Worm (Caenorhabditis elegans) whole organism, L4 larva: ENCODE results near the gene F23H12.5.

Experiments
- F26F4.8 ChIP-seq: fragments of 200-800 bp; sonication (Bioruptor generic); conservative IDR thresholded peaks from 2 replicates; pipeline ENCODE4 v1.3.6; 2022; ENCODE audit warnings: missing genetic modification characterization, missing compliant biosample characterization
- F49E8.2 ChIP-seq: sonication (generic microtip); optimal IDR thresholded peaks from 2 replicates; lab custom pipeline; 2016; ENCODE audit warnings: missing compliant biosample characterization, mild to moderate bottlenecking, missing genetic modification characterization, borderline replicate concordance
- R02D3.7 ChIP-seq: fragments of 150-350 bp; sonication (generic microtip); optimal IDR thresholded peaks from 3 replicates; lab custom pipeline; 2014; ENCODE audit warnings: missing biosample characterization, missing genetic modification characterization
- T20F7.1 ChIP-seq: fragments of 200-800 bp; sonication (Bioruptor generic); optimal IDR thresholded peaks from 2 replicates; lab custom pipeline; 2018; ENCODE audit warnings: mild to moderate bottlenecking, missing genetic modification characterization, missing compliant biosample characterization
- T26A8.4 ChIP-seq: fragments of 200-800 bp; sonication (Bioruptor generic); IDR thresholded peaks from 2 replicates; pipeline ENCODE4 v1.3.6; 2022; ENCODE audit warnings: missing genetic modification characterization, missing compliant biosample characterization
- Y5F2A.4 ChIP-seq: fragments of 200-800 bp; sonication (Bioruptor generic); optimal IDR thresholded peaks from 2 replicates; lab custom pipeline; 2018; ENCODE audit warnings: mild to moderate bottlenecking, missing genetic modification characterization, missing compliant biosample characterization
- Y75B8A.6 ChIP-seq: fragments of 200-800 bp; sonication (Bioruptor generic); IDR thresholded peaks from 2 replicates; pipeline ENCODE4 v1.3.6; 2022; ENCODE audit warnings: missing genetic modification reagents, missing genetic modification characterization, missing compliant biosample characterization
- ZK337.2 ChIP-seq: fragments of 200-800 bp; sonication (Bioruptor generic); IDR thresholded peaks from 2 replicates; pipeline ENCODE4 v1.3.6; 2022; ENCODE audit warnings: missing genetic modification reagents, missing genetic modification characterization, missing compliant biosample characterization
- ZK546.5 ChIP-seq, 2 experiments: sonication (generic microtip); optimal IDR thresholded peaks; 2 replicates each; lab custom pipeline; 2017; ENCODE audit warnings: missing biosample characterization in 2 of 2, missing genetic modification characterization in 2 of 2
- aha-1 ChIP-seq: fragments of 150-350 bp; peaks from one replicate; lab custom pipeline; 2014; ENCODE audit warnings: missing biosample characterization, missing genetic modification characterization
- aly-2 ChIP-seq: sonication (generic microtip); optimal IDR thresholded peaks from 2 replicates; lab custom pipeline; 2018; ENCODE audit warnings: missing biosample characterization, missing genetic modification characterization
- ama-1 ChIP-seq: fragments of 150-350 bp; optimal IDR thresholded peaks from 2 replicates; lab custom pipeline; 2014; ENCODE audit warnings: inconsistent platforms, mixed read lengths
- arid-1 ChIP-seq: fragments of 200-800 bp; sonication (Bioruptor generic); conservative IDR thresholded peaks from 2 replicates; pipeline ENCODE4 v1.3.6; 2022; ENCODE audit warnings: missing genetic modification reagents, missing genetic modification characterization, missing compliant biosample characterization
- attf-4 ChIP-seq: sonication (generic microtip); optimal IDR thresholded peaks from 3 replicates; lab custom pipeline; 2017; ENCODE audit warnings: missing biosample characterization, missing genetic modification characterization
- ceh-20 ChIP-seq: fragments of 200-800 bp; sonication (Bioruptor generic); IDR thresholded peaks from 2 replicates; pipeline ENCODE4 v1.3.6; 2022; ENCODE audit warnings: missing genetic modification reagents, missing genetic modification characterization, missing compliant biosample characterization
- ceh-28 ChIP-seq: fragments of 150-350 bp; optimal IDR thresholded peaks from 2 replicates; lab custom pipeline; 2014; ENCODE audit warnings: missing biosample characterization, missing genetic modification reagents, missing genetic modification characterization
- ceh-32 ChIP-seq: sonication (generic microtip); optimal IDR thresholded peaks from 2 replicates; lab custom pipeline; 2016; ENCODE audit warnings: mild to moderate bottlenecking, missing genetic modification characterization, missing compliant biosample characterization; ENCODE audit not compliant: poor library complexity
- ceh-62 ChIP-seq: sonication (generic microtip); optimal IDR thresholded peaks from 2 replicates; lab custom pipeline; 2017; ENCODE audit warnings: missing biosample characterization, missing genetic modification characterization
- ces-1 ChIP-seq: fragments of 150-350 bp; sonication (generic microtip); optimal IDR thresholded peaks from 4 replicates; lab custom pipeline; 2014; ENCODE audit warnings: missing biosample characterization, missing genetic modification reagents, missing genetic modification characterization
- ctbp-1 ChIP-seq: fragments of 200-800 bp; sonication (Bioruptor generic); IDR thresholded peaks from 2 replicates; pipeline ENCODE4 v1.3.6; 2022; ENCODE audit warnings: missing genetic modification reagents, missing genetic modification characterization, missing compliant biosample characterization
- dmd-9 ChIP-seq: fragments of 200-800 bp; sonication (Bioruptor generic); IDR thresholded peaks from 2 replicates; pipeline ENCODE4 v1.3.6; 2022; ENCODE audit warnings: missing genetic modification reagents, missing genetic modification characterization, missing compliant biosample characterization
- egl-27 ChIP-seq: sonication (generic microtip); optimal IDR thresholded peaks from 3 replicates; lab custom pipeline; 2017; ENCODE audit warnings: missing biosample characterization, missing genetic modification reagents, missing genetic modification characterization
- fkh-10 ChIP-seq: fragments of 150-350 bp; optimal IDR thresholded peaks from 2 replicates; lab custom pipeline; 2014; ENCODE audit warnings: missing biosample characterization, missing genetic modification reagents, missing genetic modification characterization
- fos-1 ChIP-seq: fragments of 150-350 bp; optimal IDR thresholded peaks from 2 replicates; lab custom pipeline; 2014; ENCODE audit warnings: missing biosample characterization, missing genetic modification characterization
- gei-8 ChIP-seq: fragments of 200-800 bp; sonication (Bioruptor generic); optimal IDR thresholded peaks from 2 replicates; lab custom pipeline; 2018; ENCODE audit warnings: mild to moderate bottlenecking, missing genetic modification characterization, missing compliant biosample characterization
- hif-1 ChIP-seq, 2 experiments: sonication (generic microtip); optimal IDR thresholded peaks; 2 replicates each; lab custom pipeline; 2016 to 2017; ENCODE audit warnings: missing compliant biosample characterization in 2 of 2, missing genetic modification characterization in 2 of 2, missing genetic modification reagents in 2 of 2, missing genotype in 2 of 2, mild to moderate bottlenecking in 1 of 2
- hlh-11 ChIP-seq: fragments of 200-800 bp; sonication (Bioruptor generic); optimal IDR thresholded peaks from 2 replicates; lab custom pipeline; 2018; ENCODE audit warnings: mild to moderate bottlenecking, missing genetic modification characterization, missing compliant biosample characterization
- jun-1 ChIP-seq: fragments of 150-350 bp; optimal IDR thresholded peaks from 2 replicates; lab custom pipeline; 2014; ENCODE audit warnings: missing biosample characterization, missing genetic modification reagents, missing genetic modification characterization
- lin-13 ChIP-seq: fragments of 150-350 bp; optimal IDR thresholded peaks from 2 replicates; lab custom pipeline; 2014; ENCODE audit warnings: missing biosample characterization, missing genetic modification reagents, missing genetic modification characterization
- lin-38 ChIP-seq: fragments of 200-800 bp; sonication (Bioruptor generic); IDR thresholded peaks from 2 replicates; pipeline ENCODE4 v1.3.6; 2022; ENCODE audit warnings: missing genetic modification reagents, missing genetic modification characterization, missing compliant biosample characterization
- madf-9 ChIP-seq: fragments of 200-800 bp; sonication (Bioruptor generic); conservative IDR thresholded peaks from 2 replicates; pipeline ENCODE4 v1.3.6; 2022; ENCODE audit warnings: missing genetic modification reagents, missing genetic modification characterization, missing compliant biosample characterization
- mdl-1 ChIP-seq, 2 experiments: fragments of 150-350 bp in 1 of 2; sonication (generic microtip) in 1 of 2; optimal IDR thresholded peaks; 2 replicates each; lab custom pipeline; 2014 to 2017; ENCODE audit warnings: missing biosample characterization in 2 of 2, missing genetic modification characterization in 2 of 2
- mep-1 ChIP-seq: fragments of 150-350 bp; sonication (generic microtip); optimal IDR thresholded peaks from 3 replicates; lab custom pipeline; 2014; ENCODE audit warnings: missing biosample characterization, missing genetic modification characterization
- nhr-11 ChIP-seq: fragments of 150-350 bp; optimal IDR thresholded peaks from 2 replicates; lab custom pipeline; 2014; ENCODE audit warnings: missing biosample characterization, missing genetic modification characterization
- nhr-28 ChIP-seq: fragments of 150-350 bp; optimal IDR thresholded peaks from 2 replicates; lab custom pipeline; 2014; ENCODE audit warnings: missing biosample characterization, missing genetic modification characterization
- nhr-42 ChIP-seq: fragments of 200-800 bp; sonication (Bioruptor generic); IDR thresholded peaks from 2 replicates; pipeline ENCODE4 v1.3.6; 2022; ENCODE audit warnings: missing genetic modification characterization, missing compliant biosample characterization
- nhr-76 ChIP-seq: fragments of 150-350 bp; optimal IDR thresholded peaks from 2 replicates; lab custom pipeline; 2014; ENCODE audit warnings: missing biosample characterization, missing genetic modification characterization
- pha-4 ChIP-seq, 2 experiments: fragments of 150-350 bp in 1 of 2; fragments of 200-800 bp in 1 of 2; sonication (Bioruptor generic) in 1 of 2; IDR thresholded peaks in 1 of 2; optimal IDR thresholded peaks in 1 of 2; 2 replicates each; pipeline versions ENCODE4 v1.3.6 to Lab custom; 2014 to 2022; ENCODE audit warnings: missing genetic modification characterization in 2 of 2, missing genetic modification reagents in 2 of 2, missing biosample characterization in 1 of 2, missing compliant biosample characterization in 1 of 2
- saeg-2 ChIP-seq: fragments of 200-800 bp; sonication (Bioruptor generic); IDR thresholded peaks from 2 replicates; pipeline ENCODE4 v1.3.6; 2022; ENCODE audit warnings: missing genetic modification reagents, missing genetic modification characterization, missing compliant biosample characterization
- sdz-12 ChIP-seq: fragments of 200-800 bp; sonication (Bioruptor generic); optimal IDR thresholded peaks from 2 replicates; lab custom pipeline; 2018; ENCODE audit warnings: mild to moderate bottlenecking, missing genetic modification characterization, missing compliant biosample characterization
- set-16 ChIP-seq: fragments of 200-800 bp; sonication (Bioruptor generic); IDR thresholded peaks from 2 replicates; pipeline ENCODE4 v1.3.6; 2022; ENCODE audit warnings: missing genetic modification reagents, missing genetic modification characterization, missing compliant biosample characterization
- skn-1 ChIP-seq: fragments of 150-350 bp; optimal IDR thresholded peaks from 2 replicates; lab custom pipeline; 2014; ENCODE audit warnings: missing biosample characterization, missing genetic modification characterization
- spr-1 ChIP-seq: sonication (generic microtip); optimal IDR thresholded peaks from 2 replicates; lab custom pipeline; 2016; ENCODE audit warnings: mild to moderate bottlenecking, missing genetic modification characterization, missing compliant biosample characterization
- tag-97 ChIP-seq: fragments of 200-800 bp; sonication (Bioruptor generic); IDR thresholded peaks from 2 replicates; pipeline ENCODE4 v1.3.6; 2022; ENCODE audit warnings: missing genetic modification characterization, missing compliant biosample characterization
- unc-39 ChIP-seq: sonication (generic microtip); optimal IDR thresholded peaks from 2 replicates; lab custom pipeline; 2017; ENCODE audit warnings: missing biosample characterization, missing genetic modification characterization
- vab-7 ChIP-seq: fragments of 200-800 bp; sonication (Bioruptor generic); IDR thresholded peaks from 2 replicates; pipeline ENCODE4 v1.3.6; 2022; ENCODE audit warnings: missing genetic modification reagents, missing genetic modification characterization, missing compliant biosample characterization
- zfp-2 ChIP-seq: sonication (generic microtip); optimal IDR thresholded peaks from 2 replicates; lab custom pipeline; 2016; ENCODE audit warnings: mild to moderate bottlenecking, missing genetic modification characterization, missing compliant biosample characterization
- zfp-3 ChIP-seq: fragments of 200-800 bp; sonication (Bioruptor generic); conservative IDR thresholded peaks from 2 replicates; pipeline ENCODE4 v1.3.6; 2022; ENCODE audit warnings: missing genetic modification reagents, missing genetic modification characterization, missing compliant biosample characterization
- zip-11 ChIP-seq: fragments of 200-800 bp; sonication (Bioruptor generic); IDR thresholded peaks from 2 replicates; pipeline ENCODE4 v1.3.6; 2022; ENCODE audit warnings: missing genetic modification characterization, missing compliant biosample characterization
- ztf-11 ChIP-seq: fragments of 150-350 bp; optimal IDR thresholded peaks from 2 replicates; lab custom pipeline; 2014; ENCODE audit warnings: missing biosample characterization, missing genetic modification characterization
- ztf-7 ChIP-seq: fragments of 150-350 bp; optimal IDR thresholded peaks from 2 replicates; lab custom pipeline; 2014; ENCODE audit warnings: missing biosample characterization, missing genetic modification characterization

F23H12.5 gene

ce11 chrV:12343419-12343969 lies 15.0 kb upstream of the F23H12.5 start, which contains the start of gene tomm-20 (continued):
- TF ChIP-seq dmd-9 (GFP tag; lab: Robert Waterston, UW) (no peak), egl-27 (tag; lab: Kevin White, UChicago) (no peak), ztf-11 (tag; lab: Kevin White, UChicago) (no peak), ceh-62 (tag; lab: Kevin White, UChicago) (no peak), T26A8.4 (GFP tag; lab: Robert Waterston, UW) (no peak; the same call in none of the 2 replicates), aly-2 (tag; lab: Kevin White, UChicago) (no peak), ztf-7 (tag; lab: Kevin White, UChicago) (peak; percentile 91), ceh-20 (GFP tag; lab: Robert Waterston, UW) (peak; percentile 86), zfp-3 (GFP tag; lab: Robert Waterston, UW) (no peak; the same call in 1 of the 2 replicates), madf-9 (GFP tag; lab: Robert Waterston, UW) (no peak), gei-8 (GFP tag; lab: Kevin White, UChicago) (no peak), T20F7.1 (peak; percentile 92), ctbp-1 (peak; percentile 79; the same call in 1 of the 2 replicates), nhr-42 (GFP tag; lab: Robert Waterston, UW) (peak; percentile 79; the same call in 1 of the 2 replicates), zfp-2 (tag; lab: Kevin White, UChicago) (peak; percentile 49), ceh-32 (tag; lab: Kevin White, UChicago) (peak; percentile 55), arid-1 (GFP tag; lab: Robert Waterston, UW) (peak; percentile 55), vab-7 (GFP tag; lab: Robert Waterston, UW) (0 out of 2 replicates have a peak, but pooled peaks have one; percentile 24), skn-1 (tag; lab: Kevin White, UChicago) (no peak), pha-4 (GFP tag; IDR thresholded peaks at IDR 0.05; lab: Robert Waterston, UW) (peak; percentile 77; the same call in 1 of the 2 replicates), pha-4 (tag; optimal IDR thresholded peaks at IDR 0.05; lab: Kevin White, UChicago) (no peak), lin-38 (GFP tag; lab: Robert Waterston, UW) (peak; percentile 91), saeg-2 (GFP tag; lab: Robert Waterston, UW) (0 out of 2 replicates have a peak, but pooled peaks have one; percentile 60), R02D3.7 (tag; lab: Kevin White, UChicago) (no peak), F49E8.2 (tag; lab: Kevin White, UChicago) (peak; percentile 69), ces-1 (no peak), unc-39 (no peak), nhr-11 (peak; percentile 81), mep-1 (tag; lab: Kevin White, UChicago) (peak; percentile 95), zip-11 (GFP tag; lab: Robert Waterston, UW) (no peak), fos-1 (tag; lab: Kevin White, UChicago) (no peak), sdz-12 (GFP tag; lab: Kevin White, UChicago) (no peak), lin-13 (peak; percentile 71), F26F4.8 (GFP tag; lab: Robert Waterston, UW) (no peak), nhr-28 (tag; lab: Kevin White, UChicago) (peak; percentile 69), tag-97 (no peak), fkh-10 (peak; percentile 89), attf-4 (no peak), hlh-11 (tag; lab: Kevin White, UChicago) (peak; percentile 88), ceh-28 (tag; lab: Kevin White, UChicago) (no peak), Y75B8A.6 (no peak), ZK337.2 (GFP tag; lab: Robert Waterston, UW) (no peak), nhr-76 (tag; lab: Kevin White, UChicago) (peak; percentile 44), hif-1 (tag; optimal IDR thresholded peaks at IDR 0.05; lab: Kevin White, UChicago) (peak; percentile 51 to 63), ama-1 (lab: Kevin White, UChicago) (peak; percentile 3), aha-1 (peak; percentile 86), jun-1 (peak; percentile 76), mdl-1 (tag; optimal IDR thresholded peaks at IDR 0.05; lab: Kevin White, UChicago) (peak in 1 of 2 experiments; percentile 64), Y5F2A.4 (no peak), spr-1 (tag; lab: Kevin White, UChicago) (peak; percentile 83), ZK546.5 (tag; optimal IDR thresholded peaks at IDR 0.05; lab: Kevin White, UChicago) (no peak), set-16 (GFP tag; lab: Robert Waterston, UW) (no peak)
